Worm (Caenorhabditis elegans) whole organism, L3 larva: ENCODE data around the gene mcu-1.
A peak's percentile ranks its signal among the peaks of the same experiment; 100 is the strongest.

Experiments used
- aly-2 ChIP-seq: fragments of 150-350 bp; optimal IDR thresholded peaks from 2 replicates; lab custom pipeline; 2014; ENCODE audit warnings: missing biosample characterization, missing genetic modification characterization
- ama-1 ChIP-seq: fragments of 150-350 bp; optimal IDR thresholded peaks from 2 replicates; lab custom pipeline; 2018
- elt-2 ChIP-seq: sonication (generic microtip); optimal IDR thresholded peaks from 2 replicates; lab custom pipeline; 2016; ENCODE audit warnings: missing genetic modification reagents, mild to moderate bottlenecking, missing genetic modification characterization, missing compliant biosample characterization
- fkh-10 ChIP-seq: sonication (generic microtip); optimal IDR thresholded peaks from 2 replicates; lab custom pipeline; 2017; ENCODE audit warnings: missing biosample characterization, missing genetic modification reagents, missing genetic modification characterization
- lin-15B ChIP-seq: fragments of 150-350 bp; optimal IDR thresholded peaks from 2 replicates; lab custom pipeline; 2014; ENCODE audit warnings: missing biosample characterization, missing genetic modification characterization
- lin-39 ChIP-seq: fragments of 150-350 bp; optimal IDR thresholded peaks from 2 replicates; lab custom pipeline; 2018; ENCODE audit warnings: missing biosample characterization, missing genetic modification reagents, missing genetic modification characterization
- nhr-11 ChIP-seq: fragments of 150-350 bp; optimal IDR thresholded peaks from 2 replicates; lab custom pipeline; 2014; ENCODE audit warnings: missing biosample characterization, missing genetic modification characterization
- nhr-237 ChIP-seq: fragments of 150-350 bp; optimal IDR thresholded peaks from 2 replicates; lab custom pipeline; 2014; ENCODE audit warnings: missing biosample characterization, missing genetic modification characterization
- nhr-25 ChIP-seq: sonication (generic microtip); optimal IDR thresholded peaks from 2 replicates; lab custom pipeline; 2017; ENCODE audit warnings: missing biosample characterization, missing genetic modification characterization
- nhr-43 ChIP-seq: sonication (generic microtip); optimal IDR thresholded peaks from 2 replicates; lab custom pipeline; 2016; ENCODE audit warnings: mild to moderate bottlenecking, missing genetic modification characterization, missing compliant biosample characterization; ENCODE audit not compliant: poor library complexity, severe bottlenecking
- pha-4 ChIP-seq: fragments of 150-350 bp; optimal IDR thresholded peaks from 2 replicates; lab custom pipeline; 2014; ENCODE audit warnings: missing biosample characterization, missing genetic modification reagents, missing genetic modification characterization
- snpc-4 ChIP-seq: fragments of 150-350 bp; optimal IDR thresholded peaks from 2 replicates; lab custom pipeline; 2014; ENCODE audit warnings: missing biosample characterization, missing genetic modification characterization

ce11 chrIV:5940608-5941007 lies 1.6 kb upstream of the mcu-1 start:
- no peak for TF ChIP-seq nhr-43 (tag; lab: Kevin White, UChicago)
- no peak for TF ChIP-seq nhr-25
- no peak for TF ChIP-seq fkh-10 (GFP tag; lab: Kevin White, UChicago)
- TF ChIP-seq nhr-11 (tag; lab: Kevin White, UChicago): no peak
- no peak for TF ChIP-seq nhr-237 (tag; lab: Kevin White, UChicago)
- no peak for TF ChIP-seq ama-1 (lab: Kevin White, UChicago)
- no peak for TF ChIP-seq aly-2
- TF ChIP-seq lin-39 (tag; lab: Kevin White, UChicago): no peak
- no peak for TF ChIP-seq pha-4 (tag; lab: Kevin White, UChicago)
- TF ChIP-seq snpc-4 (tag; lab: Kevin White, UChicago): no peak
- peak; percentile 22 for TF ChIP-seq lin-15B (tag; lab: Kevin White, UChicago)
- no peak for TF ChIP-seq elt-2 (tag; lab: Kevin White, UChicago)
